Fruit fly (Drosophila melanogaster): ENCODE measurements around the gene Msp300.

The Msp300 gene

dm6 chr2L:5054953-5055352 lies 45.7 kb upstream of the Msp300 start, which contains the start of the genes CG14036 and His3.3A (continued):
- TF ChIP-seq HHEX (GFP tag; optimal IDR thresholded peaks at IDR 0.05) (peak; percentile 24), Meics (GFP tag; optimal IDR thresholded peaks at IDR 0.05) (no peak), HmgD (GFP tag; optimal IDR thresholded peaks at IDR 0.05) (no peak), vfl (GFP tag; optimal IDR thresholded peaks at IDR 0.05) (no peak), hkb (optimal IDR thresholded peaks at IDR 0.05) (no peak), hkb (GFP tag; IDR thresholded peaks at IDR 0.05) (no peak), yki (optimal IDR thresholded peaks at IDR 0.05) (no peak), Mes4 (GFP tag; optimal IDR thresholded peaks at IDR 0.05) (no peak), CG8089 (GFP tag; optimal IDR thresholded peaks at IDR 0.05) (no peak), nerfin-1 (tag; optimal IDR thresholded peaks at IDR 0.05) (peak; percentile 20), CG14014 (GFP tag; IDR thresholded peaks at IDR 0.05) (no peak), Nf-YC (tag; optimal IDR thresholded peaks at IDR 0.05) (peak; percentile 37), usp (GFP tag; optimal IDR thresholded peaks at IDR 0.05) (no peak), CG10366 (GFP tag; IDR thresholded peaks at IDR 0.05) (no peak), insv (GFP tag; optimal IDR thresholded peaks at IDR 0.05) (peak in 1 of 2 experiments; percentile 14), CG12391 (tag; optimal IDR thresholded peaks at IDR 0.05) (peak; percentile 42), Ravus (GFP tag; IDR thresholded peaks at IDR 0.05) (no peak), CG12299 (tag; optimal IDR thresholded peaks at IDR 0.05) (no peak), CG15011 (GFP tag; optimal IDR thresholded peaks at IDR 0.05) (no peak), CG30403 (GFP tag; optimal IDR thresholded peaks at IDR 0.05) (no peak), Rx (GFP tag; IDR thresholded peaks at IDR 0.05) (no peak), CG12659 (GFP tag; optimal IDR thresholded peaks at IDR 0.05) (peak; percentile 64), CG6654 (GFP tag; optimal IDR thresholded peaks at IDR 0.05) (no peak), CG15479 (GFP tag; optimal IDR thresholded peaks at IDR 0.05) (no peak), mld (GFP tag; IDR thresholded peaks at IDR 0.05; ENCODE audit: partially characterized antibody) (0 out of 3 replicates have a peak, but pooled peaks have one; percentile 41), CG7745 (tag; optimal IDR thresholded peaks at IDR 0.05) (no peak), scrt (GFP tag; optimal IDR thresholded peaks at IDR 0.05) (no peak), D (optimal IDR thresholded peaks at IDR 0.05) (no peak), D (GFP tag; optimal IDR thresholded peaks at IDR 0.05) (no peak), unc-4 (GFP tag; IDR thresholded peaks at IDR 0.05; ENCODE audit: partially characterized antibody) (peak; percentile 69), repo (GFP tag; optimal IDR thresholded peaks at IDR 0.05) (no peak), kah (GFP tag; optimal IDR thresholded peaks at IDR 0.05) (no peak), GATAe (GFP tag; conservative IDR thresholded peaks at IDR 0.05) (no peak), Abd-B (GFP tag; optimal IDR thresholded peaks at IDR 0.05) (no peak), Blimp-1 (GFP tag; optimal IDR thresholded peaks at IDR 0.05) (peak; percentile 69), fu2 (GFP tag; optimal IDR thresholded peaks at IDR 0.05) (no peak), CG12744 (GFP tag; optimal IDR thresholded peaks at IDR 0.05) (no peak), Antp (GFP tag; optimal IDR thresholded peaks at IDR 0.05) (no peak), CG14710 (tag; optimal IDR thresholded peaks at IDR 0.05) (peak; percentile 97), Ptx1 (GFP tag; IDR thresholded peaks at IDR 0.05) (no peak), ara (GFP tag; IDR thresholded peaks at IDR 0.05) (no peak), CG8290 (GFP tag; optimal IDR thresholded peaks at IDR 0.05) (no peak), CG8290 (tag; optimal IDR thresholded peaks at IDR 0.05) (peak in 1 of 2 experiments; percentile 75), Hey (tag; optimal IDR thresholded peaks at IDR 0.05) (no peak), CG33213 (GFP tag; optimal IDR thresholded peaks at IDR 0.05) (no peak), Hr3 (GFP tag; optimal IDR thresholded peaks at IDR 0.05) (no peak), slp2 (GFP tag; optimal IDR thresholded peaks at IDR 0.05) (no peak), CG11723 (GFP tag; optimal IDR thresholded peaks at IDR 0.05) (no peak), Usf (GFP tag; optimal IDR thresholded peaks at IDR 0.05) (no peak), NK7.1 (GFP tag; optimal IDR thresholded peaks at IDR 0.05) (no peak), fd64A (GFP tag; optimal IDR thresholded peaks at IDR 0.05) (no peak), Dll (GFP tag; IDR thresholded peaks at IDR 0.05; ENCODE audit: partially characterized antibody) (peak; percentile 56; the same call in 1 of the 4 replicates), B-H1 (GFP tag; IDR thresholded peaks at IDR 0.05) (no peak)

Data from whole organism, embryonic.